Worm (Caenorhabditis elegans): ENCODE measurements around the gene sdpn-1.

The sdpn-1 gene

ce11 chrX:7984742-7985141, 13.3 kb downstream of the sdpn-1 start:
- TF ChIP-seq mbf-1 (tag; optimal IDR thresholded peaks at IDR 0.05) (no peak), ztf-1 (GFP tag; conservative IDR thresholded peaks at IDR 0.05) (no peak), nhr-21 (tag; optimal IDR thresholded peaks at IDR 0.05) (no peak), aly-2 (tag; optimal IDR thresholded peaks at IDR 0.05) (no peak), unc-39 (tag; optimal IDR thresholded peaks at IDR 0.05) (no peak), elt-1 (tag; optimal IDR thresholded peaks at IDR 0.05) (no peak), sma-3 (GFP tag; optimal IDR thresholded peaks at IDR 0.05) (peak; percentile 29)

- peak; percentile 17 for TF ChIP-seq C34F6.9 (tag; optimal IDR thresholded peaks at IDR 0.05)
- TF ChIP-seq mbf-1 (tag; optimal IDR thresholded peaks at IDR 0.05) = no peak
These were observed 16.0 kb downstream of the sdpn-1 start, which contains the start of gene his-71 for ce11 chrX:7982047-7982446. Gene his-71, minus strand, starts transcription at chrX:7982070.

ce11 chrX:7977452-7977851, 20.6 kb downstream of the sdpn-1 start:
- no peak for TF ChIP-seq unc-39 (tag; optimal IDR thresholded peaks at IDR 0.05)
- peak; percentile 33 for TF ChIP-seq nhr-21 (tag; optimal IDR thresholded peaks at IDR 0.05)

DNA sequence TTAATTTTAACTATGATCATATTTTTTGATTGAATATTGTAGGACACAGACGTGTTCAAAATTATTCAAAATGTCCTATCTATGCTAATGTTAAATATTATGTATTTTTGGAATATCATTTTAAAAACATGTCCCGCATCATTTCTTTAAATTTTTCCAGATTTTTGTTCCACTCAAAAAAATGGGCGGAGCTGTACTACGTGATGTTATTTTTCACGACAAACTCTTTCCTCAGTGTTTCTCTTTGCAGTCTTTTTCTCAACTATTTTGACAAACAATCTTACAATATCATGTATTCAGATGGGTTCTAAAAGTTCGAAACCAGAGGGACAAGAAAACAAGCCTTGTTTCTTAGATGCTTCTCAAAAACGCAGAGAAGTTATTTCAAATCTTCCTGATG, 21.6 kb downstream of the sdpn-1 start, which contains the start of gene F45E1.5:
TSS of gene F45E1.5 (plus strand) at position 301 of the 400 bp plus-strand sequence.
- no peak for TF ChIP-seq ama-1 (optimal IDR thresholded peaks at IDR 0.05)
- no peak for TF ChIP-seq unc-39 (tag; optimal IDR thresholded peaks at IDR 0.05)
- no peak for TF ChIP-seq lin-39 (tag; optimal IDR thresholded peaks at IDR 0.05)
- TF ChIP-seq dmd-4 (tag; optimal IDR thresholded peaks at IDR 0.05) = no peak
- TF ChIP-seq elt-3 (tag; optimal IDR thresholded peaks at IDR 0.05) = no peak
- TF ChIP-seq blmp-1 (tag; optimal IDR thresholded peaks at IDR 0.05; ENCODE audit: insufficient read depth) = no peak
- no peak for TF ChIP-seq zag-1 (tag; optimal IDR thresholded peaks at IDR 0.05)

DNA sequence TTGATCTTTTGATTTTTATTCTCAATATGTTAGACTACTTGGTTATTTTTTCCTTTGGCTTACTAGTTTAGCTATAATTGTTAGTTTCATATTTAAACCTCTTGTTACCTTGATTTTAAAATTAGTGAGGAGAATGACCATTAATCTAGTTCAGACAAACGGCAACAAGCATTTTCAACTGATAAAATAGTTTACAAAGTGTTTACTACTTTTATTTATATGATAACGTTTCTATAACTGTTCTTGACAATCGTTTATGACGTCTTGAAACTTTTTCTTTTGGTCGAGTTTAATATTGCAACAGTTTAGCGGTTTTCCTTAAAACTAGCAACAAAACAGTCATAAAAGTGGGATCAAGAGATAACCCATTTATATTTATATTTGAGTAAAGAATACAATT, 22.3 kb downstream of the sdpn-1 start:
- TF ChIP-seq elt-3 (tag; optimal IDR thresholded peaks at IDR 0.05) (no peak), sem-4 (tag; optimal IDR thresholded peaks at IDR 0.05) (no peak), ceh-82 (tag; optimal IDR thresholded peaks at IDR 0.05) (no peak), fos-1 (tag; optimal IDR thresholded peaks at IDR 0.05) (peak; percentile 13), crh-2 (tag; optimal IDR thresholded peaks at IDR 0.05) (no peak), mbf-1 (tag; optimal IDR thresholded peaks at IDR 0.05) (no peak)

DNA sequence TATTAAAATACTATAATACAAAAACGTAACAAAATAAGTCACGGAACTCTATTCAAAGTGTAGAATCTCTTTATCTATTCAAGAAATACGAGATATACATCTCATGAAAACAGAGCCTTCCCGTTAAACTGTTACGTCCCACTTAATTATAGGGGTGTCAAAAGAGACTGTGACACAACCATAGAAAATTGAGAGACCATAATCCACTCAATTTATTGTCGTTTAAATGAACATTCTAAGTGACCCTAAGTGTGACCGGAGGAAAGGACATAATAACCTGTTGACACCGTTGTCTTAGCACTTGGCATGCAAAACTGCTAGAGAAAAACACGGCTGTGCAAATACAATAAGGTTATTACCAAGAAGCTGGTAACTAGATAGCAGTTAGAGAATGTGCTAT, 29.5 kb downstream of the sdpn-1 start:
- TF ChIP-seq mdl-1 (tag; optimal IDR thresholded peaks at IDR 0.05) (no peak), nhr-23 (tag; optimal IDR thresholded peaks at IDR 0.05) (no peak), elt-3 (tag; optimal IDR thresholded peaks at IDR 0.05) (no peak), mbf-1 (tag; optimal IDR thresholded peaks at IDR 0.05) (no peak), lin-13 (GFP tag; optimal IDR thresholded peaks at IDR 0.05) (no peak), skn-1 (tag; optimal IDR thresholded peaks at IDR 0.05) (no peak), gmeb-1 (tag; optimal IDR thresholded peaks at IDR 0.05) (no peak), lin-11 (tag; optimal IDR thresholded peaks at IDR 0.05) (no peak), dmd-4 (tag; optimal IDR thresholded peaks at IDR 0.05) (no peak), nhr-25 (tag; optimal IDR thresholded peaks at IDR 0.05) (no peak), unc-62 (GFP tag; optimal IDR thresholded peaks at IDR 0.05) (no peak), unc-39 (tag; optimal IDR thresholded peaks at IDR 0.05) (no peak), ztf-11 (tag; optimal IDR thresholded peaks at IDR 0.05) (no peak), nhr-21 (tag; optimal IDR thresholded peaks at IDR 0.05) (no peak), F13H6.1 (tag; optimal IDR thresholded peaks at IDR 0.05) (no peak)

DNA sequence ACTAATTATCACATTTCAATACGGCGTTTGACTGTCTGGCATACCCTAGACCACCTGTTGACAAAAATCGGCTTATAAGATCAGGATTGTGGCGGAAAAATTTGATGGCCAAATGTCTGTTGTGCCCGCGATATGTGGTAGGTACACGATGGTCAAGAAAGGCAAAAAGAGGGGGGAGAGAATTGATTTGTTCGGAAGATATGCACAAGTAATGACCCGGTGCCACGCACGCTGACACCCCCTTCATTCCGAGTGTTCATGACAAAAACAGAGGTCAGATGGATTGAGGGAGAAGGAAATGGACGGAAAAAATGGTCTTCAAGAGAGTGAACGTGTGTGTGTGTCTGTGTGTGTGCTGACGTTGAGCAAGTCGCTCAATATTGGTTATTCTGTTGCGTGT, 32.6 kb downstream of the sdpn-1 start:
- TF ChIP-seq ceh-16 (tag; optimal IDR thresholded peaks at IDR 0.05) (peak; percentile 44), nhr-25 (tag; optimal IDR thresholded peaks at IDR 0.05) (no peak)

ce11 chrX:7964022-7964421, 34.0 kb downstream of the sdpn-1 start:
- no peak for TF ChIP-seq lin-39 (tag; optimal IDR thresholded peaks at IDR 0.05)
- TF ChIP-seq unc-55 (GFP tag; optimal IDR thresholded peaks at IDR 0.05) = peak; percentile 89
- TF ChIP-seq mdl-1 (tag; optimal IDR thresholded peaks at IDR 0.05) = no peak
- TF ChIP-seq blmp-1 (tag; optimal IDR thresholded peaks at IDR 0.05; ENCODE audit: insufficient read depth) = no peak
- TF ChIP-seq fos-1 (tag; optimal IDR thresholded peaks at IDR 0.05) = peak; percentile 6
- no peak for TF ChIP-seq peb-1 (tag; optimal IDR thresholded peaks at IDR 0.05)
- TF ChIP-seq ztf-11 (tag; optimal IDR thresholded peaks at IDR 0.05) = no peak
- no peak for TF ChIP-seq egl-27 (tag; optimal IDR thresholded peaks at IDR 0.05)
- peak; percentile 46 for TF ChIP-seq mab-5 (tag; optimal IDR thresholded peaks at IDR 0.05)
